Worm (Caenorhabditis elegans) whole organism, L1 larva: ENCODE results near the gene appg-2.

Experiments
- C34B4.2 ChIP-seq: sonication (generic microtip); optimal IDR thresholded peaks from 2 replicates; lab custom pipeline; 2017; ENCODE audit warnings: mild to moderate bottlenecking, missing genetic modification characterization, missing compliant biosample characterization
- F16B12.6 ChIP-seq: fragments of 150-350 bp; optimal IDR thresholded peaks from 2 replicates; lab custom pipeline; 2014; ENCODE audit warnings: missing biosample characterization, missing genetic modification characterization
- Y116A8C.19 ChIP-seq: sonication (generic microtip); optimal IDR thresholded peaks from 2 replicates; lab custom pipeline; 2016; ENCODE audit warnings: missing compliant biosample characterization, missing genetic modification characterization, borderline replicate concordance
- alr-1 ChIP-seq: fragments of 200-800 bp; sonication (Bioruptor generic); optimal IDR thresholded peaks from 2 replicates; lab custom pipeline; 2018; ENCODE audit warnings: borderline replicate concordance, mild to moderate bottlenecking, missing genetic modification characterization, missing compliant biosample characterization
- aly-2 ChIP-seq: fragments of 150-350 bp; optimal IDR thresholded peaks from 2 replicates; lab custom pipeline; 2014; ENCODE audit warnings: missing biosample characterization, missing genetic modification characterization
- ama-1 ChIP-seq: fragments of 150-350 bp; optimal IDR thresholded peaks from 2 replicates; lab custom pipeline; 2014
- blmp-1 ChIP-seq: fragments of 150-350 bp; optimal IDR thresholded peaks from 2 replicates; lab custom pipeline; 2014; ENCODE audit warnings: missing biosample characterization, missing genetic modification characterization
- ceh-63 ChIP-seq: fragments of 200-800 bp; sonication (Bioruptor generic); optimal IDR thresholded peaks from 2 replicates; lab custom pipeline; 2018; ENCODE audit warnings: mild to moderate bottlenecking, missing genetic modification characterization, missing compliant biosample characterization
- ceh-8 ChIP-seq: fragments of 200-800 bp; sonication (Bioruptor generic); optimal IDR thresholded peaks from 2 replicates; lab custom pipeline; 2018; ENCODE audit warnings: mild to moderate bottlenecking, missing genetic modification characterization, moderate library complexity, missing compliant biosample characterization
- ceh-82 ChIP-seq, 3 experiments: fragments of 150-350 bp in 1 of 3; sonication (generic microtip) in 2 of 3; optimal IDR thresholded peaks; 2 replicates each; lab custom pipeline; 2014 to 2017; ENCODE audit warnings: missing biosample characterization in 3 of 3, missing genetic modification characterization in 3 of 3
- dpl-1 ChIP-seq, 3 experiments: fragments of 150-350 bp in 2 of 3; sonication (generic microtip) in 1 of 3; optimal IDR thresholded peaks; 2 replicates each; lab custom pipeline; 2014 to 2017; ENCODE audit warnings: missing biosample characterization in 3 of 3, missing genetic modification characterization in 3 of 3, missing genetic modification reagents in 3 of 3
- efl-1 ChIP-seq, 4 experiments: fragments of 150-350 bp; optimal IDR thresholded peaks in 3 of 4; peaks in 1 of 4; 1 replicate in 1 of 4; 2 replicates in 3 of 4; lab custom pipeline; 2014; ENCODE audit warnings: missing biosample characterization in 2 of 4, missing genetic modification characterization in 2 of 4, missing genetic modification reagents in 2 of 4
- egl-13 ChIP-seq: sonication (generic microtip); optimal IDR thresholded peaks from 2 replicates; lab custom pipeline; 2016; ENCODE audit warnings: missing genotype, missing genetic modification reagents, missing genetic modification characterization, missing compliant biosample characterization
- ets-5 ChIP-seq: fragments of 200-800 bp; sonication (Bioruptor generic); IDR thresholded peaks from 2 replicates; pipeline ENCODE4 v1.3.6; 2022; ENCODE audit warnings: missing genetic modification characterization, missing compliant biosample characterization
- fkh-10 ChIP-seq: sonication (generic microtip); optimal IDR thresholded peaks from 2 replicates; lab custom pipeline; 2017; ENCODE audit warnings: missing biosample characterization, missing genetic modification reagents, missing genetic modification characterization
- fkh-8 ChIP-seq: sonication (generic microtip); optimal IDR thresholded peaks from 2 replicates; lab custom pipeline; 2016; ENCODE audit warnings: mild to moderate bottlenecking, missing genetic modification characterization, missing compliant biosample characterization
- grh-1 ChIP-seq: fragments of 200-800 bp; sonication (Bioruptor generic); IDR thresholded peaks from 2 replicates; pipeline ENCODE4 v1.3.6; 2022; ENCODE audit warnings: missing genetic modification reagents, missing genetic modification characterization, missing compliant biosample characterization
- hlh-17 ChIP-seq: fragments of 200-800 bp; sonication (Bioruptor generic); optimal IDR thresholded peaks from 2 replicates; lab custom pipeline; 2018; ENCODE audit warnings: missing genetic modification characterization, mild to moderate bottlenecking, missing compliant biosample characterization, moderate library complexity, borderline replicate concordance
- hpl-2 ChIP-seq: fragments of 150-350 bp; optimal IDR thresholded peaks from 2 replicates; lab custom pipeline; 2014; ENCODE audit warnings: missing biosample characterization, missing genetic modification reagents, missing genetic modification characterization
- irx-1 ChIP-seq: sonication (generic microtip); optimal IDR thresholded peaks from 2 replicates; lab custom pipeline; 2016; ENCODE audit warnings: missing genetic modification characterization, missing compliant biosample characterization
- isw-1 ChIP-seq: fragments of 200-800 bp; sonication (Bioruptor generic); IDR thresholded peaks from 2 replicates; pipeline ENCODE4 v1.3.6; 2022; ENCODE audit warnings: missing genetic modification characterization, missing compliant biosample characterization
- lin-14 ChIP-seq: fragments of 200-800 bp; sonication (Bioruptor generic); optimal IDR thresholded peaks from 2 replicates; lab custom pipeline; 2018; ENCODE audit warnings: mild to moderate bottlenecking, missing genetic modification characterization, moderate library complexity, missing compliant biosample characterization
- lin-35 ChIP-seq, 2 experiments: fragments of 150-350 bp; optimal IDR thresholded peaks; 2 replicates each; lab custom pipeline; 2014; ENCODE audit warnings: missing biosample characterization in 2 of 2, missing genetic modification characterization in 2 of 2, missing genetic modification reagents in 2 of 2
- lin-39 ChIP-seq: fragments of 150-350 bp; optimal IDR thresholded peaks from 2 replicates; lab custom pipeline; 2014; ENCODE audit warnings: missing biosample characterization, missing genetic modification reagents, missing genetic modification characterization
- lsy-2 ChIP-seq, 2 experiments: fragments of 150-350 bp; optimal IDR thresholded peaks; 2 replicates each; lab custom pipeline; 2014; ENCODE audit warnings: missing biosample characterization in 2 of 2, missing genetic modification characterization in 2 of 2
- mab-9 ChIP-seq: fragments of 200-800 bp; sonication (Bioruptor generic); IDR thresholded peaks from 2 replicates; pipeline ENCODE4 v1.3.6; 2022; ENCODE audit warnings: missing genetic modification reagents, missing genetic modification characterization, missing compliant biosample characterization
- mef-2 ChIP-seq: fragments of 150-350 bp; optimal IDR thresholded peaks from 2 replicates; lab custom pipeline; 2014; ENCODE audit warnings: missing biosample characterization, missing genetic modification characterization
- mep-1 ChIP-seq: fragments of 150-350 bp; optimal IDR thresholded peaks from 2 replicates; lab custom pipeline; 2014; ENCODE audit warnings: missing biosample characterization, missing genetic modification characterization
- nhr-11 ChIP-seq: fragments of 150-350 bp; optimal IDR thresholded peaks from 2 replicates; lab custom pipeline; 2014; ENCODE audit warnings: missing biosample characterization, missing genetic modification characterization
- nhr-12 ChIP-seq: sonication (generic microtip); optimal IDR thresholded peaks from 2 replicates; lab custom pipeline; 2017; ENCODE audit warnings: missing biosample characterization, missing genetic modification characterization
- nhr-20 ChIP-seq: sonication (generic microtip); optimal IDR thresholded peaks from 2 replicates; lab custom pipeline; 2016; ENCODE audit warnings: mild to moderate bottlenecking, missing genetic modification characterization, missing compliant biosample characterization
- nhr-237 ChIP-seq: fragments of 150-350 bp; optimal IDR thresholded peaks from 2 replicates; lab custom pipeline; 2014; ENCODE audit warnings: missing biosample characterization, missing genetic modification characterization
- nhr-71 ChIP-seq: sonication (generic microtip); optimal IDR thresholded peaks from 2 replicates; lab custom pipeline; 2016; ENCODE audit warnings: mild to moderate bottlenecking, missing genetic modification characterization, moderate library complexity, missing compliant biosample characterization
- nhr-77 ChIP-seq: fragments of 150-350 bp; optimal IDR thresholded peaks from 2 replicates; lab custom pipeline; 2014; ENCODE audit warnings: missing biosample characterization, missing genetic modification characterization
- nhr-85 ChIP-seq: sonication (generic microtip); peaks from one replicate; lab custom pipeline; 2016; ENCODE audit warnings: missing genetic modification characterization, inconsistent platforms, missing compliant biosample characterization
- nhr-90 ChIP-seq: sonication (generic microtip); optimal IDR thresholded peaks from 2 replicates; lab custom pipeline; 2016; ENCODE audit warnings: mild to moderate bottlenecking, missing genetic modification characterization, missing compliant biosample characterization; ENCODE audit not compliant: poor library complexity
- pax-3 ChIP-seq: fragments of 200-800 bp; sonication (Bioruptor generic); optimal IDR thresholded peaks from 2 replicates; lab custom pipeline; 2018; ENCODE audit warnings: mild to moderate bottlenecking, missing genetic modification characterization, moderate library complexity, missing compliant biosample characterization
- pqm-1 ChIP-seq: sonication (generic microtip); optimal IDR thresholded peaks from 3 replicates; lab custom pipeline; 2017; ENCODE audit warnings: missing biosample characterization, missing genetic modification characterization
- rnt-1 ChIP-seq: sonication (generic microtip); optimal IDR thresholded peaks from 2 replicates; lab custom pipeline; 2016; ENCODE audit warnings: mild to moderate bottlenecking, missing genetic modification characterization, moderate library complexity, missing compliant biosample characterization
- snu-23 ChIP-seq: sonication (generic microtip); optimal IDR thresholded peaks from 2 replicates; lab custom pipeline; 2016; ENCODE audit warnings: missing genetic modification characterization, missing compliant biosample characterization
- sptf-1 ChIP-seq: fragments of 150-350 bp; optimal IDR thresholded peaks from 2 replicates; lab custom pipeline; 2014; ENCODE audit warnings: missing biosample characterization, missing genetic modification characterization
- swsn-7 ChIP-seq: sonication (generic microtip); optimal IDR thresholded peaks from 2 replicates; lab custom pipeline; 2016; ENCODE audit warnings: missing genetic modification characterization, missing compliant biosample characterization
- tlp-1 ChIP-seq: fragments of 150-350 bp; optimal IDR thresholded peaks from 2 replicates; lab custom pipeline; 2014; ENCODE audit warnings: missing biosample characterization, missing genetic modification characterization
- unc-130 ChIP-seq: fragments of 150-350 bp; optimal IDR thresholded peaks from 2 replicates; lab custom pipeline; 2017; ENCODE audit warnings: missing biosample characterization, missing genetic modification characterization, inconsistent platforms
- unc-30 ChIP-seq: sonication (generic microtip); optimal IDR thresholded peaks from 2 replicates; lab custom pipeline; 2017; ENCODE audit warnings: missing biosample characterization, missing genetic modification characterization
- unc-62 ChIP-seq: fragments of 150-350 bp; optimal IDR thresholded peaks from 2 replicates; lab custom pipeline; 2014; ENCODE audit warnings: missing biosample characterization, missing genetic modification reagents, missing genetic modification characterization
- unc-98 ChIP-seq: fragments of 200-800 bp; sonication (Bioruptor generic); IDR thresholded peaks from 2 replicates; pipeline ENCODE4 v1.3.6; 2022; ENCODE audit warnings: missing genetic modification characterization, missing compliant biosample characterization
- ztf-4 ChIP-seq: fragments of 150-350 bp; optimal IDR thresholded peaks from 2 replicates; lab custom pipeline; 2014; ENCODE audit warnings: missing biosample characterization, missing genetic modification characterization

The appg-2 gene

DNA sequence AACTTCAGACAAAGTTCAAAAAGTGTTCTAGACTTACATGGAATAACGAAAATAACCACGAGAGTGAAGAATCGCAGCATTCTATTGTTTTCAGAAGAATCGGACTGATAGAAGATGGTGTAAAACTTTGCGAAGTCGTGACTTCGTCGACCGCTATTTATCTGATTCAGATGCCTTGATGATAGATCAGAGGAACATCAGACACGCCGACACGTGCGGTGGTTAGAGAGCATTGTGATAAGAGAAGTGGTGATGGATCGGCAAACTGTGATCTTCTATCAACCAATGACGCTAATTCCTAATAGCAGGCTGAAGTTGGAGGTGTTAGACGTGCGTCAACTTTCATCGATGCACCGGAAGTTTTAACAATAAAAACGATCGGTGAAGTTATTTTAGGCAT is 17.3 kb downstream of the appg-2 start (continued):
- TF ChIP-seq unc-130: peak; percentile 30
- no peak for TF ChIP-seq lin-39 (tag; lab: Kevin White, UChicago)
- no peak for TF ChIP-seq ceh-63 (GFP tag; lab: Kevin White, UChicago)
- no peak for TF ChIP-seq hpl-2 (GFP tag; lab: Kevin White, UChicago)
- TF ChIP-seq ceh-82 (tag; optimal IDR thresholded peaks at IDR 0.05; lab: Kevin White, UChicago): no peak
- no peak for TF ChIP-seq ets-5
- TF ChIP-seq nhr-237 (tag; lab: Kevin White, UChicago): no peak
- no peak for TF ChIP-seq irx-1 (tag; lab: Kevin White, UChicago)
- no peak for TF ChIP-seq nhr-12 (tag; lab: Kevin White, UChicago)
- no peak for TF ChIP-seq ztf-4 (tag; lab: Kevin White, UChicago)
- no peak for TF ChIP-seq tlp-1 (tag; lab: Kevin White, UChicago)
- no peak for TF ChIP-seq dpl-1 (GFP tag; optimal IDR thresholded peaks at IDR 0.05; lab: Kevin White, UChicago)
- TF ChIP-seq efl-1 (optimal IDR thresholded peaks at IDR 0.05; lab: Kevin White, UChicago): no peak
- peak in 1 of 2 experiments; percentile 91 for TF ChIP-seq efl-1 (GFP tag; optimal IDR thresholded peaks at IDR 0.05 in 1 of 2; lab: Kevin White, UChicago)
- no peak for TF ChIP-seq isw-1 (GFP tag; lab: Robert Waterston, UW)
- no peak for TF ChIP-seq aly-2 (tag; lab: Kevin White, UChicago)
- TF ChIP-seq nhr-90: peak; percentile 69
- peak; percentile 75 for TF ChIP-seq lin-14 (GFP tag; lab: Kevin White, UChicago)
- no peak for TF ChIP-seq sptf-1 (tag; lab: Kevin White, UChicago)
- no peak for TF ChIP-seq pqm-1 (tag; lab: Kevin White, UChicago)
- no peak for TF ChIP-seq mef-2
- no peak for TF ChIP-seq nhr-77 (tag; lab: Kevin White, UChicago)
- TF ChIP-seq unc-62 (GFP tag; lab: Kevin White, UChicago): no peak
- TF ChIP-seq ama-1: no peak

ce11 chrII:8818978-8819896 is 18.3 kb downstream of the appg-2 start, which contains the start of gene F46C5.10:
TSS of gene F46C5.10 (minus strand) at chrII:8819028.
- TF ChIP-seq pax-3: no peak
- TF ChIP-seq fkh-8: no peak
- TF ChIP-seq dpl-1 (GFP tag; optimal IDR thresholded peaks at IDR 0.05; lab: Kevin White, UChicago): no peak
- no peak for TF ChIP-seq unc-30 (tag; lab: Kevin White, UChicago)
- peak; percentile 6 for TF ChIP-seq snu-23 (GFP tag; lab: Kevin White, UChicago)
- TF ChIP-seq lin-35 (GFP tag; optimal IDR thresholded peaks at IDR 0.05; lab: Kevin White, UChicago): peak in 1 of 2 experiments; percentile 33
- no peak for TF ChIP-seq Y116A8C.19 (tag; lab: Kevin White, UChicago)
- TF ChIP-seq grh-1 (GFP tag; lab: Robert Waterston, UW): no peak
- no peak for TF ChIP-seq efl-1 (optimal IDR thresholded peaks at IDR 0.05; lab: Kevin White, UChicago)
- peak in 1 of 2 experiments; percentile 67 for TF ChIP-seq efl-1 (GFP tag; optimal IDR thresholded peaks at IDR 0.05 in 1 of 2; lab: Kevin White, UChicago)
- no peak for TF ChIP-seq mab-9
- TF ChIP-seq hlh-17 (GFP tag; lab: Kevin White, UChicago): no peak
- TF ChIP-seq alr-1: no peak
- TF ChIP-seq tlp-1 (tag; lab: Kevin White, UChicago): no peak
- no peak for TF ChIP-seq fkh-10 (GFP tag; lab: Kevin White, UChicago)
- no peak for TF ChIP-seq blmp-1 (tag; lab: Kevin White, UChicago)
- peak; percentile 5 for TF ChIP-seq mep-1 (tag; lab: Kevin White, UChicago)
- TF ChIP-seq nhr-85 (tag; lab: Kevin White, UChicago): peak; percentile 88
- peak; percentile 67 for TF ChIP-seq nhr-90
- no peak for TF ChIP-seq lin-14 (GFP tag; lab: Kevin White, UChicago)
- TF ChIP-seq sptf-1 (tag; lab: Kevin White, UChicago): no peak
- TF ChIP-seq unc-130: no peak
- peak in 1 of 2 experiments; percentile 23 for TF ChIP-seq lsy-2 (tag; optimal IDR thresholded peaks at IDR 0.05; lab: Kevin White, UChicago)
- no peak for TF ChIP-seq ceh-8
- no peak for TF ChIP-seq pqm-1 (tag; lab: Kevin White, UChicago)
- TF ChIP-seq nhr-11 (tag; lab: Kevin White, UChicago): no peak
- TF ChIP-seq ceh-63 (GFP tag; lab: Kevin White, UChicago): no peak
- no peak for TF ChIP-seq nhr-12 (tag; lab: Kevin White, UChicago)
- no peak for TF ChIP-seq C34B4.2 (tag; lab: Kevin White, UChicago)
- no peak for TF ChIP-seq rnt-1 (tag; lab: Kevin White, UChicago)
- no peak for TF ChIP-seq egl-13 (tag; lab: Kevin White, UChicago)
- TF ChIP-seq F16B12.6: no peak
- peak; percentile 58 for TF ChIP-seq nhr-71 (tag; lab: Kevin White, UChicago)
- no peak for TF ChIP-seq swsn-7 (tag; lab: Kevin White, UChicago)
- no peak for TF ChIP-seq unc-98 (GFP tag; lab: Robert Waterston, UW)
- TF ChIP-seq nhr-20 (tag; lab: Kevin White, UChicago): peak; percentile 55
